Worm (Caenorhabditis elegans) whole organism, young adult: ENCODE measurements around the gene srxa-12.

Source experiments
- B0261.1 ChIP-seq: sonication (generic microtip); optimal IDR thresholded peaks from 2 replicates; lab custom pipeline; 2016; ENCODE audit warnings: mild to moderate bottlenecking, missing genetic modification characterization, moderate library complexity, missing compliant biosample characterization
- C17E4.6 ChIP-seq: fragments of 200-800 bp; sonication (Bioruptor generic); IDR thresholded peaks from 2 replicates; pipeline ENCODE4 v1.3.6; 2022; ENCODE audit warnings: missing genetic modification reagents, missing genetic modification characterization, missing compliant biosample characterization
- F10E7.11 ChIP-seq: sonication (generic microtip); optimal IDR thresholded peaks from 2 replicates; lab custom pipeline; 2017; ENCODE audit warnings: mild to moderate bottlenecking, missing genetic modification characterization, moderate library complexity, missing compliant biosample characterization
- F23B12.7 ChIP-seq: sonication (generic microtip); optimal IDR thresholded peaks from 2 replicates; lab custom pipeline; 2017; ENCODE audit warnings: missing genetic modification characterization, mild to moderate bottlenecking, missing compliant biosample characterization, antibody characterized with exemption, moderate library complexity; ENCODE audit not compliant: insufficient read depth
- F52B5.7 ChIP-seq: sonication (generic microtip); optimal IDR thresholded peaks from 2 replicates; lab custom pipeline; 2016; ENCODE audit warnings: mild to moderate bottlenecking, missing genetic modification characterization, missing compliant biosample characterization
- F57A8.1 ChIP-seq: fragments of 200-800 bp; sonication (Bioruptor generic); optimal IDR thresholded peaks from 2 replicates; lab custom pipeline; 2018; ENCODE audit warnings: mild to moderate bottlenecking, missing genetic modification characterization, moderate library complexity, missing compliant biosample characterization
- Y79H2A.3 ChIP-seq: fragments of 200-800 bp; sonication (Bioruptor generic); conservative IDR thresholded peaks from 2 replicates; pipeline ENCODE4 v1.3.6; 2022; ENCODE audit warnings: missing genetic modification reagents, missing genetic modification characterization, missing compliant biosample characterization
- Y95B8A.8 ChIP-seq: fragments of 200-800 bp; sonication (Bioruptor generic); IDR thresholded peaks from 2 replicates; pipeline ENCODE4 v1.3.6; 2022; ENCODE audit warnings: missing genetic modification reagents, missing genetic modification characterization, missing compliant biosample characterization
- aptf-2 ChIP-seq: fragments of 200-800 bp; sonication (Bioruptor generic); conservative IDR thresholded peaks from 2 replicates; pipeline ENCODE4 v1.3.6; 2022; ENCODE audit warnings: missing genetic modification reagents, missing genetic modification characterization, missing compliant biosample characterization
- attf-3 ChIP-seq: fragments of 200-800 bp; sonication (Bioruptor generic); conservative IDR thresholded peaks from 2 replicates; pipeline ENCODE4 v1.3.6; 2022; ENCODE audit warnings: missing genetic modification reagents, missing genetic modification characterization, missing compliant biosample characterization
- attf-5 ChIP-seq: fragments of 200-800 bp; sonication (Bioruptor generic); optimal IDR thresholded peaks from 2 replicates; lab custom pipeline; 2018; ENCODE audit warnings: mild to moderate bottlenecking, missing genetic modification characterization, missing compliant biosample characterization
- ceh-40 ChIP-seq: fragments of 200-800 bp; sonication (Bioruptor generic); IDR thresholded peaks from 2 replicates; pipeline ENCODE4 v1.3.6; 2022; ENCODE audit warnings: missing genetic modification characterization, missing compliant biosample characterization
- dpl-1 ChIP-seq: fragments of 150-350 bp; optimal IDR thresholded peaks from 2 replicates; lab custom pipeline; 2014; ENCODE audit warnings: missing biosample characterization, missing genetic modification reagents, missing genetic modification characterization
- ekl-4 ChIP-seq: fragments of 200-800 bp; sonication (Bioruptor generic); IDR thresholded peaks from 2 replicates; pipeline ENCODE4 v1.3.6; 2022; ENCODE audit warnings: missing genetic modification reagents, missing genetic modification characterization, missing compliant biosample characterization
- ets-4 ChIP-seq: fragments of 200-800 bp; sonication (Bioruptor generic); optimal IDR thresholded peaks from 2 replicates; lab custom pipeline; 2018; ENCODE audit warnings: mild to moderate bottlenecking, missing genetic modification characterization, missing compliant biosample characterization
- hlh-12 ChIP-seq: sonication (generic microtip); optimal IDR thresholded peaks from 2 replicates; lab custom pipeline; 2016; ENCODE audit warnings: missing genetic modification characterization, missing compliant biosample characterization
- hmg-1.2 ChIP-seq: fragments of 200-800 bp; sonication (Bioruptor generic); IDR thresholded peaks from 2 replicates; pipeline ENCODE4 v1.3.6; 2022; ENCODE audit warnings: missing genetic modification reagents, missing genetic modification characterization, missing compliant biosample characterization
- hsf-1 ChIP-seq: fragments of 200-800 bp; sonication (Bioruptor generic); IDR thresholded peaks from 2 replicates; pipeline ENCODE4 v1.3.6; 2022; ENCODE audit warnings: missing genetic modification reagents, missing genetic modification characterization, missing compliant biosample characterization
- let-607 ChIP-seq, 2 experiments: fragments of 200-800 bp in 1 of 2; sonication (Bioruptor generic) in 1 of 2; sonication (generic microtip) in 1 of 2; optimal IDR thresholded peaks; 2 replicates each; lab custom pipeline; 2016 to 2018; ENCODE audit warnings: mild to moderate bottlenecking in 2 of 2, missing compliant biosample characterization in 2 of 2, missing genetic modification characterization in 2 of 2, moderate library complexity in 2 of 2, missing genotype in 1 of 2
- lin-35 ChIP-seq, 3 experiments: fragments of 150-350 bp in 2 of 3; sonication (generic microtip) in 1 of 3; optimal IDR thresholded peaks; 2 replicates each; lab custom pipeline; 2014 to 2018; ENCODE audit warnings: missing biosample characterization in 3 of 3, missing genetic modification characterization in 3 of 3, missing genetic modification reagents in 3 of 3
- lsl-1 ChIP-seq: fragments of 200-800 bp; sonication (Bioruptor generic); optimal IDR thresholded peaks from 2 replicates; lab custom pipeline; 2018; ENCODE audit warnings: mild to moderate bottlenecking, missing genetic modification characterization, moderate library complexity, missing compliant biosample characterization
- madf-10 ChIP-seq: sonication (generic microtip); optimal IDR thresholded peaks from 2 replicates; lab custom pipeline; 2016; ENCODE audit warnings: mild to moderate bottlenecking, missing genetic modification characterization, missing compliant biosample characterization
- madf-3 ChIP-seq: fragments of 200-800 bp; sonication (Bioruptor generic); IDR thresholded peaks from 2 replicates; pipeline ENCODE4 v1.3.6; 2022; ENCODE audit warnings: missing genetic modification reagents, missing genetic modification characterization, missing compliant biosample characterization
- madf-8 ChIP-seq: fragments of 200-800 bp; sonication (Bioruptor generic); conservative IDR thresholded peaks from 2 replicates; pipeline ENCODE4 v1.3.6; 2022; ENCODE audit warnings: missing genetic modification reagents, missing genetic modification characterization, missing compliant biosample characterization
- nfya-1 ChIP-seq: sonication (generic microtip); optimal IDR thresholded peaks from 2 replicates; lab custom pipeline; 2017; ENCODE audit warnings: antibody characterized with exemption, missing compliant biosample characterization, missing genetic modification characterization, borderline replicate concordance; ENCODE audit not compliant: insufficient read depth
- nfyb-1 ChIP-seq: fragments of 200-800 bp; sonication (Bioruptor generic); IDR thresholded peaks from 2 replicates; pipeline ENCODE4 v1.3.6; 2022; ENCODE audit warnings: missing genetic modification reagents, missing genetic modification characterization, missing compliant biosample characterization
- nhr-179 ChIP-seq: sonication (generic microtip); optimal IDR thresholded peaks from 2 replicates; lab custom pipeline; 2016; ENCODE audit warnings: mild to moderate bottlenecking, missing genetic modification characterization, missing compliant biosample characterization
- nhr-80 ChIP-seq: sonication (generic microtip); optimal IDR thresholded peaks from 2 replicates; lab custom pipeline; 2016; ENCODE audit warnings: missing genetic modification characterization, missing compliant biosample characterization
- nhr-90 ChIP-seq: sonication (generic microtip); optimal IDR thresholded peaks from 2 replicates; lab custom pipeline; 2016; ENCODE audit warnings: missing genotype, mild to moderate bottlenecking, missing genetic modification characterization, missing compliant biosample characterization
- pbrm-1 ChIP-seq: fragments of 200-800 bp; sonication (Bioruptor generic); IDR thresholded peaks from 2 replicates; pipeline ENCODE4 v1.3.6; 2022; ENCODE audit warnings: missing genetic modification reagents, missing genetic modification characterization, missing compliant biosample characterization
- rpc-1 ChIP-seq, 2 experiments: fragments of 150-350 bp in 1 of 2; sonication (generic microtip) in 1 of 2; optimal IDR thresholded peaks; 2 replicates each; lab custom pipeline; 2014 to 2018; ENCODE audit warnings: missing biosample characterization in 1 of 2, missing genetic modification characterization in 1 of 2, missing genetic modification reagents in 1 of 2, missing genotype in 1 of 2
- snpc-1.1 ChIP-seq: sonication (generic microtip); optimal IDR thresholded peaks from 2 replicates; lab custom pipeline; 2017; ENCODE audit warnings: missing genetic modification characterization, mild to moderate bottlenecking, missing compliant biosample characterization, antibody characterized with exemption, moderate library complexity, missing genotype, missing genetic modification reagents; ENCODE audit not compliant: insufficient read depth
- tbp1 ChIP-seq: fragments of 200-800 bp; sonication (Bioruptor generic); optimal IDR thresholded peaks from 2 replicates; lab custom pipeline; 2018; ENCODE audit warnings: mild to moderate bottlenecking, missing genetic modification characterization, missing compliant biosample characterization
- tbx-9 ChIP-seq: sonication (generic microtip); optimal IDR thresholded peaks from 2 replicates; lab custom pipeline; 2016; ENCODE audit warnings: borderline replicate concordance, missing genetic modification characterization, inconsistent platforms, missing compliant biosample characterization
- tlf-1 ChIP-seq: fragments of 200-800 bp; sonication (Bioruptor generic); optimal IDR thresholded peaks from 2 replicates; lab custom pipeline; 2018; ENCODE audit warnings: mild to moderate bottlenecking, missing genetic modification characterization, missing compliant biosample characterization
- zfh-2 ChIP-seq: fragments of 200-800 bp; sonication (Bioruptor generic); conservative IDR thresholded peaks from 2 replicates; pipeline ENCODE4 v1.3.6; 2022; ENCODE audit warnings: missing genetic modification reagents, missing genetic modification characterization, missing compliant biosample characterization
- ztf-22 ChIP-seq: fragments of 200-800 bp; sonication (Bioruptor generic); optimal IDR thresholded peaks from 2 replicates; lab custom pipeline; 2018; ENCODE audit warnings: mild to moderate bottlenecking, missing genetic modification characterization, moderate library complexity, missing compliant biosample characterization
- ztf-26 ChIP-seq: sonication (generic microtip); optimal IDR thresholded peaks from 2 replicates; lab custom pipeline; 2017; ENCODE audit warnings: missing genetic modification characterization, missing compliant biosample characterization
- ztf-6 ChIP-seq: fragments of 200-800 bp; sonication (Bioruptor generic); IDR thresholded peaks from 2 replicates; pipeline ENCODE4 v1.3.6; 2022; ENCODE audit warnings: missing genetic modification reagents, missing genetic modification characterization, missing compliant biosample characterization

Gene srxa-12

ce11 chrV:13899213-13899612 lies 27.3 kb upstream of the srxa-12 start, which contains the start of gene oac-3 (continued):
- TF ChIP-seq Y95B8A.8 (GFP tag; lab: Robert Waterston, UW), result no peak

ce11 chrV:13902495-13902894 lies 24.0 kb upstream of the srxa-12 start, which contains the start of gene C06B3.1:
C06B3.1 (plus strand) TSS chrV:13902795.
- no peak for TF ChIP-seq tlf-1 (GFP tag; lab: Kevin White, UChicago)
- no peak for TF ChIP-seq pbrm-1
- TF ChIP-seq nhr-90 (tag; lab: Kevin White, UChicago), result no peak
- no peak for TF ChIP-seq B0261.1 (tag; lab: Kevin White, UChicago)
- TF ChIP-seq F52B5.7 (tag; lab: Kevin White, UChicago), result no peak
- TF ChIP-seq dpl-1, result no peak
- TF ChIP-seq aptf-2 (GFP tag; lab: Robert Waterston, UW), result no peak
- TF ChIP-seq lsl-1, result no peak
- TF ChIP-seq rpc-1 (optimal IDR thresholded peaks at IDR 0.05; lab: Kevin White, UChicago), result no peak
- TF ChIP-seq rpc-1 (tag; optimal IDR thresholded peaks at IDR 0.05; lab: Kevin White, UChicago), result no peak
- TF ChIP-seq tbx-9 (tag; lab: Kevin White, UChicago), result no peak
- TF ChIP-seq let-607 (tag; optimal IDR thresholded peaks at IDR 0.05; lab: Kevin White, UChicago), result no peak
- no peak for TF ChIP-seq hlh-12 (tag; lab: Kevin White, UChicago)
- TF ChIP-seq ztf-6 (GFP tag; lab: Robert Waterston, UW), result no peak
- no peak for TF ChIP-seq madf-3 (GFP tag; lab: Robert Waterston, UW)
- TF ChIP-seq Y79H2A.3 (GFP tag; lab: Robert Waterston, UW), result no peak
- TF ChIP-seq nfya-1 (tag; lab: Kevin White, UChicago), result no peak
- no peak for TF ChIP-seq ekl-4 (GFP tag; lab: Robert Waterston, UW)
- no peak for TF ChIP-seq tbp1 (GFP tag; lab: Kevin White, UChicago)
- no peak for TF ChIP-seq attf-5 (GFP tag; lab: Kevin White, UChicago)
- TF ChIP-seq, all 124 proteins: peak for 0

ce11 chrV:13904446-13904845 lies 22.1 kb upstream of the srxa-12 start, which contains the start of gene stdh-3:
stdh-3 (plus strand) TSS chrV:13904611.
- TF ChIP-seq F57A8.1 (no peak), lin-35 (GFP tag; optimal IDR thresholded peaks at IDR 0.05; lab: Kevin White, UChicago) (no peak)
- TF ChIP-seq, all 124 proteins: peak for 0

- TF ChIP-seq lsl-1 (no peak), hmg-1.2 (GFP tag; lab: Robert Waterston, UW) (peak; percentile 62; the same call in 1 of the 2 replicates), nhr-80 (tag; lab: Kevin White, UChicago) (peak; percentile 6)
Measured at ce11 chrV:13906166-13906565, 20.3 kb upstream of the srxa-12 start, which contains the start of gene stdh-1. stdh-1 (plus strand) TSS chrV:13906492.

- TF ChIP-seq ztf-22 (GFP tag; lab: Kevin White, UChicago), result peak; percentile 76
- peak; percentile 81 for TF ChIP-seq ets-4 (GFP tag; lab: Kevin White, UChicago)
- 0 out of 2 replicates have a peak, but pooled peaks have one; percentile 61 for TF ChIP-seq ceh-40 (GFP tag; lab: Robert Waterston, UW)
- TF ChIP-seq zfh-2 (GFP tag; lab: Robert Waterston, UW), result no peak
- TF ChIP-seq nhr-179 (tag; lab: Kevin White, UChicago), result no peak
- TF ChIP-seq hsf-1 (GFP tag; lab: Robert Waterston, UW), result peak; percentile 65; the same call in 1 of the 2 replicates
- TF ChIP-seq snpc-1.1 (tag; lab: Kevin White, UChicago), result no peak
- TF ChIP-seq Y79H2A.3 (GFP tag; lab: Robert Waterston, UW), result peak; percentile 64; the same call in 1 of the 2 replicates
- TF ChIP-seq F10E7.11, result peak; percentile 65
- 0 out of 2 replicates have a peak, but pooled peaks have one; percentile 16 for TF ChIP-seq attf-3 (GFP tag; lab: Robert Waterston, UW)
- TF ChIP-seq nfyb-1 (GFP tag; lab: Robert Waterston, UW), result peak; percentile 95
- no peak for TF ChIP-seq F23B12.7 (tag; lab: Kevin White, UChicago)
- 0 out of 2 replicates have a peak, but pooled peaks have one; percentile 34 for TF ChIP-seq C17E4.6
- TF ChIP-seq hmg-1.2 (GFP tag; lab: Robert Waterston, UW), result peak; percentile 56
- TF ChIP-seq madf-8 (GFP tag; lab: Robert Waterston, UW), result no peak
- peak; percentile 64 for TF ChIP-seq madf-10 (tag; lab: Kevin White, UChicago)
- TF ChIP-seq tlf-1 (GFP tag; lab: Kevin White, UChicago), result peak; percentile 91
- peak; percentile 86 for TF ChIP-seq ztf-26 (tag; lab: Kevin White, UChicago)
Measured at ce11 chrV:13907557-13908104, 18.9 kb upstream of the srxa-12 start.
